Worm (Caenorhabditis elegans) whole organism, midembryonic: ENCODE results near the gene lys-2.

Experiments used
- T22C8.4 ChIP-seq: fragments of 200-800 bp; sonication (Bioruptor generic); IDR thresholded peaks from 2 replicates; pipeline ENCODE4 v1.3.6; 2022; ENCODE audit warnings: missing genetic modification characterization, missing compliant biosample characterization
- cog-1 ChIP-seq: sonication (generic microtip); optimal IDR thresholded peaks from 2 replicates; lab custom pipeline; 2016; ENCODE audit warnings: missing genetic modification characterization, missing compliant biosample characterization
- flt-1 ChIP-seq: fragments of 200-800 bp; sonication (Bioruptor generic); IDR thresholded peaks from 2 replicates; pipeline ENCODE4 v1.3.6; 2022; ENCODE audit warnings: missing genetic modification characterization, missing compliant biosample characterization
- klf-2 ChIP-seq: fragments of 200-800 bp; sonication (Bioruptor generic); conservative IDR thresholded peaks from 2 replicates; pipeline ENCODE4 v1.3.6; 2022; ENCODE audit warnings: missing genetic modification reagents, missing genetic modification characterization, missing compliant biosample characterization
- med-1 ChIP-seq: sonication (generic microtip); optimal IDR thresholded peaks from 2 replicates; lab custom pipeline; 2017; ENCODE audit warnings: missing genetic modification characterization, mild to moderate bottlenecking, missing compliant biosample characterization, antibody characterized with exemption, missing genetic modification reagents; ENCODE audit not compliant: insufficient read depth
- ref-1 ChIP-seq: fragments of 200-800 bp; sonication (Bioruptor generic); conservative IDR thresholded peaks from 2 replicates; pipeline ENCODE4 v1.3.6; 2022; ENCODE audit warnings: missing genetic modification reagents, missing genetic modification characterization, missing compliant biosample characterization
- tab-1 ChIP-seq: fragments of 200-800 bp; sonication (Bioruptor generic); IDR thresholded peaks from 2 replicates; pipeline ENCODE4 v1.3.6; 2022; ENCODE audit warnings: missing genetic modification characterization, missing compliant biosample characterization
- ztf-23 ChIP-seq: fragments of 200-800 bp; sonication (Bioruptor generic); IDR thresholded peaks from 2 replicates; pipeline ENCODE4 v1.3.6; 2022; ENCODE audit warnings: missing genetic modification reagents, missing genetic modification characterization, missing compliant biosample characterization
- ztf-29 ChIP-seq: fragments of 200-800 bp; sonication (Bioruptor generic); IDR thresholded peaks from 2 replicates; pipeline ENCODE4 v1.3.6; 2022; ENCODE audit warnings: missing genetic modification reagents, missing genetic modification characterization, missing compliant biosample characterization

The lys-2 gene

DNA sequence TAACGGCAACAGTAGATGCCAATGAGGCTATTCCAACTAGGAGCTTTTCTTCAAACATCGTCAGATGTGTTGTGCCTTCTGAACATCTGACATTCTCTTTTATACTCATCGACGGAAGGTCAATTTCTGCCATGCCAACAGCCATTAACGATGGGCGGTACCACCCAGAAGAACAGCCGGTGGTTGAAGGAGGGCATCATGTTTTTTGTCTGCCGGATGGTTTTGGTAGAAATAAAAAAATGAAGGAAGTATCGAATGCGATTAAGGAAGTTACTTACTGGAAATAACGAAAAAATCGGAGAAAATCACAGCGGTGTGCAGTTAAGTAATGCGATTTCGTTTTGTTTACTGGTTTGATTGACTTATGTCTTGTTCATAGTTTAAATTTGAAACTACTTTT is 13.3 kb upstream of the lys-2 start, which contains the start of gene col-150:
col-150 (minus strand) TSS at position 101 of the 400 bp plus-strand sequence.
- TF ChIP-seq ztf-23: no peak
- TF ChIP-seq tab-1: no peak
- TF ChIP-seq flt-1 (GFP tag; lab: Robert Waterston, UW): no peak
- no peak for TF ChIP-seq ztf-29 (GFP tag; lab: Robert Waterston, UW)
- no peak for TF ChIP-seq ref-1 (GFP tag; lab: Robert Waterston, UW)
- no peak for TF ChIP-seq T22C8.4 (GFP tag; lab: Robert Waterston, UW)
- no peak for TF ChIP-seq cog-1 (tag; lab: Kevin White, UChicago)
- TF ChIP-seq klf-2: no peak
- no peak for TF ChIP-seq med-1 (GFP tag; lab: Kevin White, UChicago)

DNA sequence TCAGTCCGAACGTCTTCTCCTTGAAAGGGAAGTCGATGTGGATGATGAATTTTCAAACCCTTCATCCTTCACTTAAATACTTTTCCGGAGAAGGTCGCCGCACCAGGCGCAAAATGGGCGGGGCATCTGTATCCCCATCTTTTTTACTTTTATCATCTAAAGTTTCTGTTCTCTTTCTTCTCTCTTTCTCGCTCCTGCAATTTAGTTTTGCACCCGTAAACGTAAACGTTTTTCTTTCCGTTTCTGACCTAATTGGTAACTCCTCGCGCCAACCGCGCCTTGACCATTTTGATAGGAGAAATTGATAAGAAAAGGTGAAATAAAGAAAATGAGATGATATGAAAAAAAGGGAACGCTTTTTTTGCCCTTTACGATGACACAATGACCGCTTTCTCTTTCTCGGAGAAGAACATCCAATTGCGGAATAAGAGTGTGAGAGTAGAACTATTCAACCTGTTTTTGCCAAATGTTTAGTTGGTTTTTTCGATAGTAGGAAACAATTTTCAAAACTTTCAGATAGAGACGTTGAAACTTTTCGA is 11.6 kb upstream of the lys-2 start, which contains the start of gene col-149:
col-149 (minus strand) TSS at position 51 of the 539 bp plus-strand sequence.
- TF ChIP-seq ztf-29 (GFP tag; lab: Robert Waterston, UW) (no peak), ref-1 (GFP tag; lab: Robert Waterston, UW) (no peak), med-1 (GFP tag; lab: Kevin White, UChicago) (no peak), cog-1 (tag; lab: Kevin White, UChicago) (no peak), T22C8.4 (GFP tag; lab: Robert Waterston, UW) (no peak), tab-1 (no peak), klf-2 (no peak), flt-1 (GFP tag; lab: Robert Waterston, UW) (no peak), ztf-23 (no peak)

DNA sequence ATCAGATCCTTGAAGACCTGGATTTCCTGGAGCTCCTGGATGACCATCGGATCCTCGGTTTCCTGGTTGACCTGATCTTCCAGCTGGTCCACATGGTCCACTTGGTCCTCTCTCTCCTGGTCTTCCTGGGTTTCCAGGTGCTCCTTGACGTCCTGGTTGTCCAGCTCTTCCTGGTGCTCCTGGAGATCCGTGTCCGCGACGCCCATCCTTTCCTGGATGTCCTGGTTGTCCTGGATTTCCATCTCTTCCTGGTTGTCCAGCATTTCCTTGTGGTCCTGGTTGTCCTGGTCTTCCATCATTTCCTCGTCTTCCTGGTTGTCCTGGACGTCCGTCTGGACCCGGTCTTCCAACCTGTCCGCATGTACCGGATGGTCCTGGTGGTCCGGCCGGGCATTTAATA is 10.6 kb upstream of the lys-2 start:
- no peak for TF ChIP-seq tab-1
- TF ChIP-seq klf-2: no peak
- no peak for TF ChIP-seq ztf-29 (GFP tag; lab: Robert Waterston, UW)
- no peak for TF ChIP-seq ref-1 (GFP tag; lab: Robert Waterston, UW)
- TF ChIP-seq ztf-23: no peak
- no peak for TF ChIP-seq cog-1 (tag; lab: Kevin White, UChicago)
- no peak for TF ChIP-seq med-1 (GFP tag; lab: Kevin White, UChicago)
- no peak for TF ChIP-seq T22C8.4 (GFP tag; lab: Robert Waterston, UW)
- no peak for TF ChIP-seq flt-1 (GFP tag; lab: Robert Waterston, UW)

ce11 chrV:10289743-10290142 is 8.5 kb upstream of the lys-2 start, which contains the start of gene B0024.15:
Gene B0024.15 (plus strand): TSS chrV:10290043.
- TF ChIP-seq ztf-23: no peak
- no peak for TF ChIP-seq cog-1 (tag; lab: Kevin White, UChicago)
- no peak for TF ChIP-seq klf-2
- no peak for TF ChIP-seq T22C8.4 (GFP tag; lab: Robert Waterston, UW)
- no peak for TF ChIP-seq med-1 (GFP tag; lab: Kevin White, UChicago)
- TF ChIP-seq flt-1 (GFP tag; lab: Robert Waterston, UW): no peak
- TF ChIP-seq ref-1 (GFP tag; lab: Robert Waterston, UW): no peak
- TF ChIP-seq ztf-29 (GFP tag; lab: Robert Waterston, UW): no peak
- no peak for TF ChIP-seq tab-1

- TF ChIP-seq ref-1 (GFP tag; lab: Robert Waterston, UW) (no peak), ztf-23 (no peak), flt-1 (GFP tag; lab: Robert Waterston, UW) (no peak), T22C8.4 (GFP tag; lab: Robert Waterston, UW) (no peak), klf-2 (no peak), ztf-29 (GFP tag; lab: Robert Waterston, UW) (no peak), tab-1 (no peak), med-1 (GFP tag; lab: Kevin White, UChicago) (no peak)
These were observed 6.0 kb upstream of the lys-2 start, which contains the start of gene B0024.3 for ce11 chrV:10287260-10287659. Gene B0024.3 (plus strand): TSS chrV:10287560.

DNA sequence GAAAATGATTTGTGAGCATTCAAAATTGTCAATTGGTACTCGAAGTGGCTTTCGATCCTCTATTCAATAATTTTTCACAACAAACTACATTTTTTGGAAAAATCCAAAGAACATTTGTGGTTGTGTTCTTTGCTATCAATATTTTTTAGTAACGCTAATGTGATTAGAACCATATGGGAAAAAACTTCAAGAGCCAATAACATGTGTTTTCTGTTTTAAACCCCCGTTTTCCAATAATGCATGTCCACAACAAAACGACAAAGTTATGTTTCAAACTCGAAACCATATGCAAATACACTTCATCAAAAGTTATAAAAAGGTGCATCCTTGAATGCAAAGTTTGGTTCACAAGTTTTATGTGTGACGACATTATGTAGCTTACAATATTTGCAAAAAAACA is 4.6 kb upstream of the lys-2 start:
- TF ChIP-seq klf-2 (no peak), ref-1 (GFP tag; lab: Robert Waterston, UW) (no peak), T22C8.4 (GFP tag; lab: Robert Waterston, UW) (no peak), ztf-29 (GFP tag; lab: Robert Waterston, UW) (no peak), cog-1 (tag; lab: Kevin White, UChicago) (no peak), med-1 (GFP tag; lab: Kevin White, UChicago) (no peak), ztf-23 (no peak), flt-1 (GFP tag; lab: Robert Waterston, UW) (no peak), tab-1 (no peak)

- no peak for TF ChIP-seq cog-1 (tag; lab: Kevin White, UChicago)
These were observed 2.2 kb upstream of the lys-2 start, which contains the start of gene lys-3 for ce11 chrV:10283444-10283843. Gene lys-3 (minus strand): TSS chrV:10283544.

DNA sequence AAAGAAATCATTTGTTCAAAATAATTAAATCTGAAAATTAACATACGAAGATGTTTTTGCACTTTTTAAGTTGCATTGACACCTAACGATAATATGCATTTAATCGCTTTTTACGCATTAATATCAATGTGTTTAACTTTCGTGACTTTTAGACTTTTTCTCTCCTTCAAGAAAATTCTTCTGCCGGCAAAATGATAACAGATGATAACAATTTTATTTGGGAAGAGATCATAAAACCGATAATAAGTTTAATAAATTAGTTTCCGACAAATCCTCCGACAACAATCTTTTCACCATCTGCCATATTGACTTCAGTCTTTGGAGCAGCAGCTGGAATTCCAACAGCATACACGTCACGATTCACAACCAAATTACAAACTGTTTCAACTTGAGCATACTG is 1.2 kb downstream of the lys-2 start:
- no peak for TF ChIP-seq cog-1 (tag; lab: Kevin White, UChicago)
- TF ChIP-seq ref-1 (GFP tag; lab: Robert Waterston, UW): no peak
- no peak for TF ChIP-seq ztf-29 (GFP tag; lab: Robert Waterston, UW)
- no peak for TF ChIP-seq T22C8.4 (GFP tag; lab: Robert Waterston, UW)
- TF ChIP-seq ztf-23: no peak
- no peak for TF ChIP-seq tab-1
- TF ChIP-seq med-1 (GFP tag; lab: Kevin White, UChicago): no peak
- no peak for TF ChIP-seq klf-2
- TF ChIP-seq flt-1 (GFP tag; lab: Robert Waterston, UW): no peak

DNA sequence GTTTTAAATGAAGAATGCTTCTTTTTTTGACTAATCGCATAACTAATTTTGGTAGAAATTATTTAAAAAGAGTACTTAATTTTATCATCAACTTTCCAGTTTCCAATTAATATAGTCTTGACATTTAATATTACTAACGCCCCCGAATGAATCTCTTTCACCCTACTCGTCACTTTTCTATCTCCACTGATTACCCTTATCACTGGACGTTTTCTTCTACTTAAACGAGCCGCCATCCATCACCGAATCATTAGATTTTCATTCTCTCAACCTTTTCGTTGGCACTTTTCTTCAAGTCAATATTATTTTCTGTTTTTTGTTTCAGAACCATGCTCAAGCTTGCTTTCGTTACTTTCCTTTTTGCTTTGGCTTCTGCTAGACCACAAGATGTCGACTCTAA is 3.7 kb downstream of the lys-2 start, which contains the start of gene lys-1:
lys-1 (plus strand) TSS at position 326 of the 400 bp plus-strand sequence.
- TF ChIP-seq cog-1 (tag; lab: Kevin White, UChicago) (no peak), T22C8.4 (GFP tag; lab: Robert Waterston, UW) (no peak), klf-2 (no peak), med-1 (GFP tag; lab: Kevin White, UChicago) (no peak), ref-1 (GFP tag; lab: Robert Waterston, UW) (no peak), tab-1 (no peak), flt-1 (GFP tag; lab: Robert Waterston, UW) (no peak), ztf-29 (GFP tag; lab: Robert Waterston, UW) (no peak), ztf-23 (no peak)
